Worm (Caenorhabditis elegans) whole organism, early embryonic: ENCODE data around the gene cdr-7.

Experiments
- B0310.2 ChIP-seq: sonication (generic microtip); optimal IDR thresholded peaks from 2 replicates; lab custom pipeline; 2016; ENCODE audit warnings: mild to moderate bottlenecking, missing genetic modification characterization, missing compliant biosample characterization
- F13C5.2 ChIP-seq: sonication (generic microtip); optimal IDR thresholded peaks from 2 replicates; lab custom pipeline; 2017; ENCODE audit warnings: mild to moderate bottlenecking, missing genetic modification characterization, inconsistent platforms, missing compliant biosample characterization
- aly-1 ChIP-seq: sonication (generic microtip); optimal IDR thresholded peaks from 2 replicates; lab custom pipeline; 2016; ENCODE audit warnings: missing genetic modification characterization, missing compliant biosample characterization
- ama-1 ChIP-seq: fragments of 150-350 bp; optimal IDR thresholded peaks from 2 replicates; lab custom pipeline; 2014
- ceh-13 ChIP-seq: fragments of 200-800 bp; sonication (Bioruptor generic); optimal IDR thresholded peaks from 2 replicates; lab custom pipeline; 2018; ENCODE audit warnings: mild to moderate bottlenecking, missing genetic modification characterization, missing compliant biosample characterization
- ceh-36 ChIP-seq: sonication (generic microtip); optimal IDR thresholded peaks from 2 replicates; lab custom pipeline; 2016; ENCODE audit warnings: missing genetic modification characterization, inconsistent platforms, missing compliant biosample characterization
- ets-7 ChIP-seq: sonication (generic microtip); optimal IDR thresholded peaks from 2 replicates; lab custom pipeline; 2016; ENCODE audit warnings: missing genotype, missing genetic modification characterization, missing compliant biosample characterization
- flt-1 ChIP-seq: fragments of 200-800 bp; sonication (Bioruptor generic); IDR thresholded peaks from 2 replicates; pipeline ENCODE4 v1.3.6; 2022; ENCODE audit warnings: missing genetic modification characterization, missing compliant biosample characterization
- hmbx-1 ChIP-seq: sonication (generic microtip); optimal IDR thresholded peaks from 2 replicates; lab custom pipeline; 2016; ENCODE audit warnings: mild to moderate bottlenecking, missing genetic modification characterization, missing compliant biosample characterization
- hmg-4 ChIP-seq: fragments of 200-800 bp; sonication (Bioruptor generic); optimal IDR thresholded peaks from 2 replicates; lab custom pipeline; 2018; ENCODE audit warnings: mild to moderate bottlenecking, missing genetic modification characterization, missing compliant biosample characterization
- hnd-1 ChIP-seq: sonication (generic microtip); optimal IDR thresholded peaks from 2 replicates; lab custom pipeline; 2016; ENCODE audit warnings: missing genetic modification characterization, missing compliant biosample characterization
- pes-1 ChIP-seq: fragments of 200-800 bp; sonication (Bioruptor generic); IDR thresholded peaks from 2 replicates; pipeline ENCODE4 v1.3.6; 2022; ENCODE audit warnings: missing genetic modification reagents, missing genetic modification characterization, missing compliant biosample characterization
- scrt-1 ChIP-seq: fragments of 200-800 bp; sonication (Bioruptor generic); IDR thresholded peaks from 2 replicates; pipeline ENCODE4 v1.3.6; 2022; ENCODE audit warnings: missing genetic modification characterization, missing compliant biosample characterization
- sea-1 ChIP-seq: fragments of 200-800 bp; sonication (Bioruptor generic); conservative IDR thresholded peaks from 2 replicates; pipeline ENCODE4 v1.3.6; 2022; ENCODE audit warnings: missing genetic modification characterization, missing compliant biosample characterization
- tbx-11 ChIP-seq: fragments of 200-800 bp; sonication (Bioruptor generic); IDR thresholded peaks from 2 replicates; pipeline ENCODE4 v1.3.6; 2022; ENCODE audit warnings: missing genetic modification characterization, missing compliant biosample characterization
- tbx-37 ChIP-seq: fragments of 200-800 bp; sonication (Bioruptor generic); conservative IDR thresholded peaks from 2 replicates; pipeline ENCODE4 v1.3.6; 2022; ENCODE audit warnings: missing genetic modification reagents, missing genetic modification characterization, missing compliant biosample characterization
- tra-4 ChIP-seq: sonication (generic microtip); optimal IDR thresholded peaks from 2 replicates; lab custom pipeline; 2017; ENCODE audit warnings: missing genetic modification characterization, missing compliant biosample characterization

Gene cdr-7

DNA sequence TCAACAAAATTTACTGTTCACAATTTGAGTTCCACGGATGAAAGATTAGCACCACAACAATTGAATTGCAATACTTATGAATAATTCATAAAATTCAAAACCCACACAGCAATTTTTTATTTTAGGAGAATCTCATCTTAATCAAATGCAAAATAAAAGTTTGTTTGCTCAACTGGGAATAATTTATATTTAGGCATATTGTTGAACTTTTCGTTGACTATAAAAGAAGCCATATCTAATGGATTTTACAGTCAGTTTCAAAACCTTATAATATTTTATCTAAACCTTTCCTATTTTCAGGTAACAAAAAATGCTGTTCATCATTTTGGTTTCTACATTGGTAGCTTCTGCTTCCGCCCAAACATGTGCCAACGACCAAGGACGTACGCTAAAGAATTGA lies 6.4 kb upstream of the cdr-7 start, which contains the start of gene C54D10.3:
C54D10.3 (plus strand) TSS at position 301 of the 400 bp plus-strand sequence.
- no peak for TF ChIP-seq ama-1 (lab: Kevin White, UChicago)
- no peak for TF ChIP-seq ets-7 (tag; lab: Kevin White, UChicago)
- TF ChIP-seq tra-4 (tag; lab: Kevin White, UChicago) = no peak
- TF ChIP-seq pes-1 (GFP tag; lab: Robert Waterston, UW) = no peak
- no peak for TF ChIP-seq B0310.2 (tag; lab: Kevin White, UChicago)
- no peak for TF ChIP-seq tbx-11 (GFP tag; lab: Robert Waterston, UW)
- TF ChIP-seq ceh-13 (GFP tag; lab: Kevin White, UChicago) = no peak
- no peak for TF ChIP-seq sea-1 (GFP tag; lab: Robert Waterston, UW)
- TF ChIP-seq scrt-1 (GFP tag; lab: Robert Waterston, UW) = no peak
- TF ChIP-seq F13C5.2 (tag; lab: Kevin White, UChicago) = no peak
- no peak for TF ChIP-seq tbx-37 (GFP tag; lab: Robert Waterston, UW)
- TF ChIP-seq hnd-1 = no peak
- TF ChIP-seq hmbx-1 (tag; lab: Kevin White, UChicago) = no peak
- TF ChIP-seq ceh-36 (tag; lab: Kevin White, UChicago) = no peak
- TF ChIP-seq aly-1 (tag; lab: Kevin White, UChicago) = no peak
- TF ChIP-seq hmg-4 (GFP tag; lab: Kevin White, UChicago) = no peak
- no peak for TF ChIP-seq flt-1 (GFP tag; lab: Robert Waterston, UW)

DNA sequence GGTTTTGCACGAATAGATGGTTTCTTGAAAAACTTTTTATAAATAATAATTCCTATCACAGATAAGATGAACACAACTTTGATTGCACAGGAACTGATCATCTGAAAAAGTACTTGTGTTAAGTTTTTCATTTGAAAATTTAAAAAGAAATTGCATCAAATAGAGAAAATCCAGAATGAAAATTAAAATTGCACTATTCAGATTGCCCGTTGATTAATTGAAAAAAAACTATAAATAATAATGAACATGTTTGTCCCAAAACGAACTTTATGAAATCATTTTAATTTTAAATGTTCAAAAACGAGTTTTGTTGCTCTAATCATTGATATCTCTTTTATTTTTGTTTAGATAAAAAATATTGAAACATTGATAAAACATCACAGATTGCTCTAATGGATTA lies 5.4 kb upstream of the cdr-7 start, which contains the start of gene cdr-3:
cdr-3 (minus strand) TSS at position 101 of the 400 bp plus-strand sequence.
- TF ChIP-seq hnd-1 (no peak), tra-4 (tag; lab: Kevin White, UChicago) (no peak), flt-1 (GFP tag; lab: Robert Waterston, UW) (no peak), hmbx-1 (tag; lab: Kevin White, UChicago) (no peak), ama-1 (lab: Kevin White, UChicago) (no peak), scrt-1 (GFP tag; lab: Robert Waterston, UW) (no peak)

DNA sequence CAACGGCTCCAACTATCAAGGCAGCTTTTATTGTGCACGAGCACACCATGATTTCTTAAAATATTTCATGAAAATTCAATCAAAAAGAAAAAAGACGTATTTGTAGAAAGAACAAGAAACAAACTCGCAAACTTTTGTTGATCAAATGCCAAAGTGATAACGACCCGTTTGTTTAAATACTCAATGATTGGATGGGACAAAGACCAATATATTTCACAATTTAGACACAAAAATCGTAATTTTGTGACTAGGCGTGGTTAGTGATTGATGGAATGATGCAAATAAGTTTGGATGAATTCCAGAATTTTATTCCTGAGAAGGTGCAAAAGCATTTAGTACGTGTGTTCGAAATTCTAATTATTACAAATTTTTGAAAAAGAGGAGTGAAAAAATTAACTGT lies 3.7 kb upstream of the cdr-7 start, which contains the start of gene cdr-2:
cdr-2 (minus strand) TSS at position 54 of the 400 bp plus-strand sequence.
- TF ChIP-seq hmbx-1 (tag; lab: Kevin White, UChicago) (no peak), ceh-13 (GFP tag; lab: Kevin White, UChicago) (no peak)

DNA sequence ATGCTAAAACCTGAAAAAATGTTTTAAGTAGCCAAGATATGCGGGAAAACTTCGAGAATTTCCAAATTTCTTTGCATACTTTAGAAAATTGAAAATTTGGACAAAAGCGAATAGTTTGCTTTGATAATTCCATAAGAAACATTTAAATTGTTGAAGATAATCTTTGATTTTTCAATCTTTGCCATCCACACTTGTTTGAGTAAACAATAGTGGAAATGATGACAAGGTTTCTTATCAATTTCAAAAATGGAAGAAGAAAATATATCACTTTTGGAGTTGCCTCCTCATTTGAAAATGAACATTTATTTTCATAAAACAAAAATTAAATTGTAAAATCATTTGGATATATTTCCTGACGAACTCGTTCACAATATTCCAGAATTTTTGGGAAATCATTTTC lies 2.4 kb upstream of the cdr-7 start:
- no peak for TF ChIP-seq ceh-13 (GFP tag; lab: Kevin White, UChicago)

DNA sequence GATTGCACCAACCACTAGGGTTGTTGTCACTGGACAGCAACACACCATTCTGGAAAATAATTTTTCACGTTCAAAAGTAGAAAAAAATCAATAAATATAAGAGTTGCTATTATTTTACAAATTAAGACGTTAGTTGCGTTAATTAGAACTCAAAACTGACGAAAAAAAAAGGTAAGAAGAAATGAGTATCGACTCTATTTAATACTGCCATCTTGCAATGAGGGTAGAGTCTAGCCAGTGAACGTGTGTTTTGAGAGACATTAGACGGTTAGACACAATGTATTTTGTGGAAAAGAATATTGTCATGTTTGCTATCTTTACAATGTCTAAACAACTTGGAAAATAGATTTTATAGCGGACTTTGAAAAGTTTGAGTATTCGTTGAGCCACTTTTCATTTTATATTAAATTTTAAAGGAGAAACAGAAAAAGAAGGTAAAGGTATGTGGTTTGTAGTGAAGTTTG lies 1.8 kb upstream of the cdr-7 start, which contains the start of gene cdr-6:
cdr-6 (minus strand) TSS at position 51 of the 464 bp plus-strand sequence.
- TF ChIP-seq scrt-1 (GFP tag; lab: Robert Waterston, UW) = no peak
- no peak for TF ChIP-seq B0310.2 (tag; lab: Kevin White, UChicago)
- TF ChIP-seq ets-7 (tag; lab: Kevin White, UChicago) = no peak
- TF ChIP-seq ceh-13 (GFP tag; lab: Kevin White, UChicago) = no peak
- no peak for TF ChIP-seq F13C5.2 (tag; lab: Kevin White, UChicago)
- TF ChIP-seq hmbx-1 (tag; lab: Kevin White, UChicago) = no peak
- no peak for TF ChIP-seq flt-1 (GFP tag; lab: Robert Waterston, UW)
- no peak for TF ChIP-seq tbx-37 (GFP tag; lab: Robert Waterston, UW)
- no peak for TF ChIP-seq sea-1 (GFP tag; lab: Robert Waterston, UW)
- no peak for TF ChIP-seq tra-4 (tag; lab: Kevin White, UChicago)
- no peak for TF ChIP-seq ceh-36 (tag; lab: Kevin White, UChicago)
- no peak for TF ChIP-seq hnd-1
- TF ChIP-seq aly-1 (tag; lab: Kevin White, UChicago) = no peak
- no peak for TF ChIP-seq ama-1 (lab: Kevin White, UChicago)
- no peak for TF ChIP-seq tbx-11 (GFP tag; lab: Robert Waterston, UW)
- no peak for TF ChIP-seq pes-1 (GFP tag; lab: Robert Waterston, UW)
- TF ChIP-seq hmg-4 (GFP tag; lab: Kevin White, UChicago) = no peak

DNA sequence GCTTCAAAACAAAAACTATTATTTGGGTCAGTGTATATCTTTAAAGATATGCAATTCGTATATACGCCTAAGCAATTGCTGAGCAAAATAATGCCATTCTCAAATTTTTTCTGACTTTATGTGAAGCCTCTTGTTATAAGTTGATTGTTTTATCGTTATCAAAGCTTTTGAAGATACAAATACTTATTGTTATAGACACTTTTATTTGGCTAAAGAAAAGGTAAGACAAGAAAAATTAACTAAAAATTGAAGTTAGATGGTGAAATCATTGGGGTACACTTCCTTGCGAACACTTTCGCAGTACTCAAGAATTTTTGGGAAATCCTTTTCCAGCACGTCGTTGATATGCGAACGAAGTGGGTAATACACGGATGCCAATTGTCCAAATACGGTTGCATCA lies 408 bp upstream of the cdr-7 start:
- TF ChIP-seq ama-1 (lab: Kevin White, UChicago) = no peak
- no peak for TF ChIP-seq tbx-37 (GFP tag; lab: Robert Waterston, UW)
- no peak for TF ChIP-seq tra-4 (tag; lab: Kevin White, UChicago)
- no peak for TF ChIP-seq ceh-13 (GFP tag; lab: Kevin White, UChicago)
- TF ChIP-seq sea-1 (GFP tag; lab: Robert Waterston, UW) = no peak
- TF ChIP-seq tbx-11 (GFP tag; lab: Robert Waterston, UW) = no peak
- TF ChIP-seq flt-1 (GFP tag; lab: Robert Waterston, UW) = no peak

DNA sequence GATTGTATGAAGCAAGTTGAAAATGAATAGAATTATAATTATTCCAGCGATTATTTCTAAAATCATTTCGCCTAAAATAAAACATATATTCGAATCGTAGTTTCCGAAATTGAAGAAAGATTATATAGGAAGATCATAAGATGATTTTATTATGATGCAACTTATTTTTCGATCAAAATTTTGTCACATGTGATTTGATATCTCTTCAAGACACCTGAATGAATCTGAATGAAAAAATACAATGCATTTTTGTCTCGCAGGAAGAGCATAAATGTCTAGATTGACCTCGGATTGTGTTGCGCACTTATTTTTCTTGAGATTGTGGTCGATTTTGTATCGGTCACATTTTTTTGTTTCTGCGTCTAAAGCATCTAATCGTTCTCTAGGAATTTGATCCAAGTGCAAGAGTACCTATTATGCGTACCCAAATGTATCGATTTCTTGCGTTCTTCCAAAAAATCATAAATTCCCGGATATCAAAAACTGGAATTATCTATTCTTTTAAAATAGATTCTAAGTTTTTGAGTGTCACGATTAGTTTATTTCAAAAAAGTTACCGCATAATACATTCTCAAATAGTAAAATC lies 1.4 kb downstream of the cdr-7 start, which contains the start of gene hrg-2:
hrg-2 (minus strand) TSS at position 98 of the 586 bp plus-strand sequence.
- TF ChIP-seq F13C5.2 (tag; lab: Kevin White, UChicago) (no peak), B0310.2 (tag; lab: Kevin White, UChicago) (no peak), tra-4 (tag; lab: Kevin White, UChicago) (no peak), flt-1 (GFP tag; lab: Robert Waterston, UW) (no peak), sea-1 (GFP tag; lab: Robert Waterston, UW) (no peak), hmg-4 (GFP tag; lab: Kevin White, UChicago) (no peak), ceh-13 (GFP tag; lab: Kevin White, UChicago) (no peak), hnd-1 (no peak), tbx-37 (GFP tag; lab: Robert Waterston, UW) (no peak), ama-1 (lab: Kevin White, UChicago) (no peak), aly-1 (tag; lab: Kevin White, UChicago) (no peak), pes-1 (GFP tag; lab: Robert Waterston, UW) (no peak), ceh-36 (tag; lab: Kevin White, UChicago) (no peak), hmbx-1 (tag; lab: Kevin White, UChicago) (no peak), ets-7 (tag; lab: Kevin White, UChicago) (no peak), scrt-1 (GFP tag; lab: Robert Waterston, UW) (no peak), tbx-11 (GFP tag; lab: Robert Waterston, UW) (no peak)
